Fruit fly (Drosophila melanogaster) whole organism, adult: ENCODE measurements around the gene Tep3.
A peak's percentile ranks its signal among the peaks of the same experiment; 100 is the strongest.

Experiments used
- CG11617 ChIP-seq: fragments of 200-800 bp; sonication (Bioruptor generic); optimal IDR thresholded peaks from 2 replicates; lab custom pipeline; 2017; ENCODE audit warnings: mild to moderate bottlenecking, missing biosample characterization, missing genetic modification reagents, missing genetic modification characterization
- CG12768 ChIP-seq: fragments of 200-800 bp; sonication (Bioruptor generic); optimal IDR thresholded peaks from 2 replicates; lab custom pipeline; 2017; ENCODE audit warnings: missing biosample characterization, missing genetic modification characterization, mild to moderate bottlenecking, moderate library complexity, missing genetic modification reagents
- CG14711 ChIP-seq: fragments of 200-800 bp; sonication (Bioruptor generic); optimal IDR thresholded peaks from 2 replicates; lab custom pipeline; 2018; ENCODE audit warnings: missing biosample characterization, mild to moderate bottlenecking, missing genetic modification characterization, moderate library complexity
- CG1620 ChIP-seq: fragments of 200-800 bp; sonication (Bioruptor generic); optimal IDR thresholded peaks from 2 replicates; lab custom pipeline; 2016; ENCODE audit warnings: missing biosample characterization, missing genetic modification characterization
- CG33017 ChIP-seq: fragments of 200-800 bp; sonication (Bioruptor generic); optimal IDR thresholded peaks from 2 replicates; lab custom pipeline; 2018; ENCODE audit warnings: missing biosample characterization, mild to moderate bottlenecking, missing genetic modification characterization, moderate library complexity
- CG5204 ChIP-seq: fragments of 200-800 bp; sonication (Bioruptor generic); optimal IDR thresholded peaks from 2 replicates; lab custom pipeline; 2016; ENCODE audit warnings: missing biosample characterization, missing genetic modification characterization
- CG7045 ChIP-seq: fragments of 200-800 bp; sonication (Bioruptor generic); optimal IDR thresholded peaks from 2 replicates; lab custom pipeline; 2017; ENCODE audit warnings: missing biosample characterization, mild to moderate bottlenecking, missing genetic modification characterization
- CG7101 ChIP-seq: fragments of 200-800 bp; sonication (Bioruptor generic); optimal IDR thresholded peaks from 2 replicates; lab custom pipeline; 2018; ENCODE audit warnings: missing biosample characterization, mild to moderate bottlenecking, missing genetic modification characterization, moderate library complexity
- Clk ChIP-seq: fragments of 200-800 bp; sonication (Bioruptor generic); optimal IDR thresholded peaks from 2 replicates; lab custom pipeline; 2017; ENCODE audit warnings: missing biosample characterization, missing genetic modification characterization
- Crg-1 ChIP-seq: fragments of 200-800 bp; sonication (Bioruptor generic); optimal IDR thresholded peaks from 2 replicates; lab custom pipeline; 2016; ENCODE audit warnings: missing biosample characterization, missing genetic modification characterization
- Hr96 ChIP-seq: fragments of 200-800 bp; sonication (Bioruptor generic); optimal IDR thresholded peaks from 2 replicates; lab custom pipeline; 2016; ENCODE audit warnings: missing biosample characterization, missing genetic modification characterization
- Mnt ChIP-seq: fragments of 200-800 bp; sonication (Bioruptor generic); optimal IDR thresholded peaks from 2 replicates; lab custom pipeline; 2016; ENCODE audit warnings: missing biosample characterization, mild to moderate bottlenecking, missing genetic modification characterization
- bab1 ChIP-seq: fragments of 200-800 bp; sonication (Bioruptor generic); optimal IDR thresholded peaks from 3 replicates; lab custom pipeline; 2019; ENCODE audit warnings: missing biosample characterization, mild to moderate bottlenecking, missing genetic modification characterization, moderate library complexity
- cic ChIP-seq: fragments of 200-800 bp; sonication (Bioruptor generic); optimal IDR thresholded peaks from 2 replicates; lab custom pipeline; 2017; ENCODE audit warnings: missing biosample characterization, mild to moderate bottlenecking, missing genetic modification characterization, moderate library complexity
- cnc ChIP-seq, 2 experiments: fragments of >200 bp; optimal IDR thresholded peaks; 2 replicates each; lab custom pipeline; 2017
- kay ChIP-seq: fragments of 200-800 bp; sonication (Bioruptor generic); peaks from one replicate; lab custom pipeline; 2016; ENCODE audit warnings: missing biosample characterization, missing genetic modification characterization, borderline replicate concordance
- ovo ChIP-seq: fragments of 200-800 bp; sonication (Bioruptor generic); optimal IDR thresholded peaks from 2 replicates; lab custom pipeline; 2016; ENCODE audit warnings: missing biosample characterization, missing genetic modification characterization
- pad ChIP-seq: fragments of 200-800 bp; sonication (Bioruptor generic); optimal IDR thresholded peaks from 3 replicates; lab custom pipeline; 2017; ENCODE audit warnings: missing biosample characterization, missing genetic modification characterization, mild to moderate bottlenecking, moderate library complexity, missing genetic modification reagents
- tj ChIP-seq: fragments of 200-800 bp; sonication (Bioruptor generic); optimal IDR thresholded peaks from 3 replicates; lab custom pipeline; 2017; ENCODE audit warnings: missing biosample characterization, mild to moderate bottlenecking, missing genetic modification characterization, moderate library complexity
- toe ChIP-seq: fragments of 200-800 bp; sonication (Bioruptor generic); optimal IDR thresholded peaks from 2 replicates; lab custom pipeline; 2016; ENCODE audit warnings: missing biosample characterization, missing genetic modification characterization

Tep3 gene

DNA sequence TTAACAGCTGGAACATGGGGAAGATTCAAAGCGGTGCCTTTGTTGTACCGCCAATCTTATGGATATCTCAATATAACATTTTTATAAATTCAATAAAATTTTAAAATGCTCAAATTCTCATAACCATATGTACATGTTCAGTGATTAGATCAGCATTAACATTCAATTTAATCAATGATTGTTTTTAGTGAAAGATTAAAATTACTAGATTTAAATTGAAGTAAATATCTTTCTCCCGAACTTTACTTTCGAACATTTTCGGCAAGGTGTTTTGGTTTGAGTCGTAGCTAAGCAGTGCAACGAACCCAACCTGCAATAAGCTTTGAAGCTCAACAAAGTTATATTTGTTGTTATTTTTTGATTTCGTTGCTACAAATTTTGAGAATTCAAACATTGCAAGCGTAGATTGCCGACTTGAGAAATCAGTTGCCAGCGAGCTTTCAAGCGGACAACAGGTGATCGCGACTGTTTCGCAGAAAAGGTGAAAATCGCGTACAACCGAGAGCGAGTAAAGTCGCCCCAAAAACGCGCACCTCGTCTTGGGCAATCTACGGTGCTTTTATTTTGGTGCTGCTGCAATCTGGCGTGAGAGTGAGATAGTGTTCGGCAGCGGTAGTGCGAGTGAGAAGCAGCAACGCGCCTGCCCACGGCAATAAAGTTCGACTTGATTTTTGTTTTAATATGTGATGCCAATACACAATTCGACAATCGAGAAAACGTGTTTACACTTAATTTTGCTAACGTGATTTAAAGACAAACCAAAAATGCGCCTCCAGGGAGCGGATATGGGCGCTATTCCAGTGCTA lies at the start of gene Tep3:
Gene Tep3 (plus strand): TSS at position 423 of the 806 bp plus-strand sequence.
- TF ChIP-seq cnc (optimal IDR thresholded peaks at IDR 0.05; lab: Kevin White, UChicago) (no peak), CG7101 (tag; lab: Kevin White, UChicago) (peak; percentile 40), CG12768 (GFP tag; lab: Kevin White, UChicago) (no peak), CG1620 (GFP tag; lab: Kevin White, UChicago) (no peak), toe (GFP tag; lab: Kevin White, UChicago) (peak; percentile 58), Hr96 (GFP tag; lab: Kevin White, UChicago) (peak; percentile 7), bab1 (GFP tag; lab: Kevin White, UChicago) (peak; percentile 73), CG11617 (GFP tag; lab: Kevin White, UChicago) (no peak), Mnt (no peak), CG33017 (peak; percentile 26), CG7045 (GFP tag; lab: Kevin White, UChicago) (peak; percentile 56), kay (peak; percentile 72), Crg-1 (GFP tag; lab: Kevin White, UChicago) (no peak), tj (GFP tag; lab: Kevin White, UChicago) (no peak), cic (GFP tag; lab: Kevin White, UChicago) (no peak), CG5204 (GFP tag; lab: Kevin White, UChicago) (peak; percentile 6), CG14711 (tag; lab: Kevin White, UChicago) (peak; percentile 59), pad (peak; percentile 28), ovo (GFP tag; lab: Kevin White, UChicago) (no peak), Clk (GFP tag; lab: Kevin White, UChicago) (no peak)

DNA sequence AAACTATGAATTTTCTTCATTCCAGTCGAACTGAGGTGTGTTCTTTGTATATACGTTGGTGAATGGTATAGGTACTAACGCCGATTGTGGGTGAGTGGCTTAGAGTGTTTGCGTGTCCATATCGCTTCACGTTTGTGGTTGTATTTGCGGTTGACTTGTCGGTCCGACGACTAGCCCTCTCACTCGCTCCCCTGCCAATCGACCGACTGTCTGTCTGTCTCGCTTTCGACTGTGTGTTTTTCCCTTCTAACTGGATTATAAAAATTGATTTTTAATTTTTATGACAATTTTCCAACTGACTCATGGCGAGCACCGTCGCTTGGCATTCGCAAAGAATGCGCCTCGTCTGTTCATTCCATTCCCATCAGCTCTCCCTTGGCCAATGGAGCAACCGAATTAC lies 43.0 kb upstream of the Tep3 start:
- TF ChIP-seq CG7045 (GFP tag; lab: Kevin White, UChicago) (no peak), pad (peak; percentile 54)

DNA sequence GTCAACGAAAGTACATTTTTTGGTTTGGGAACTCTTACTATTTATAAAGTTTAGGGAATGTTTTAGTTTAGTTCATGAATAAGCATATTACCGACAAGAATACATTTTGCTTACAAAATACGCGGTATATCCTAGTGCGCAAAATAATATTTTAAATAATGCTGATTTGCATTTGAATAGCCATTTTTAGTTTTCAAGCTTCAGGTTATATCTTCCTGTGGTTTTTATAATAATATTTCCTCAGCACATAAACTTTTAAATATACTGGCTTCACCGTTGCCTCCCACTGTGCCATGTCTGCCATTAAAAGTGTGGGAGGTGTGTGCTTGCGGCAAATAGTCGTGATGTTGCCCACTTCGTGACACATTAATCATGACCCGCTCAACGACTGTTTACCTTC lies 42.5 kb upstream of the Tep3 start:
- TF ChIP-seq bab1 (GFP tag; lab: Kevin White, UChicago) (no peak), cic (GFP tag; lab: Kevin White, UChicago) (no peak), toe (GFP tag; lab: Kevin White, UChicago) (no peak), CG1620 (GFP tag; lab: Kevin White, UChicago) (no peak), tj (GFP tag; lab: Kevin White, UChicago) (no peak), Hr96 (GFP tag; lab: Kevin White, UChicago) (no peak), Mnt (no peak), Crg-1 (GFP tag; lab: Kevin White, UChicago) (no peak), ovo (GFP tag; lab: Kevin White, UChicago) (no peak), Clk (GFP tag; lab: Kevin White, UChicago) (no peak), kay (no peak), CG11617 (GFP tag; lab: Kevin White, UChicago) (no peak), CG14711 (tag; lab: Kevin White, UChicago) (no peak), CG5204 (GFP tag; lab: Kevin White, UChicago) (no peak), CG12768 (GFP tag; lab: Kevin White, UChicago) (no peak), CG7101 (tag; lab: Kevin White, UChicago) (no peak), pad (no peak), CG33017 (no peak), CG7045 (GFP tag; lab: Kevin White, UChicago) (no peak), cnc (optimal IDR thresholded peaks at IDR 0.05; lab: Kevin White, UChicago) (no peak)

DNA sequence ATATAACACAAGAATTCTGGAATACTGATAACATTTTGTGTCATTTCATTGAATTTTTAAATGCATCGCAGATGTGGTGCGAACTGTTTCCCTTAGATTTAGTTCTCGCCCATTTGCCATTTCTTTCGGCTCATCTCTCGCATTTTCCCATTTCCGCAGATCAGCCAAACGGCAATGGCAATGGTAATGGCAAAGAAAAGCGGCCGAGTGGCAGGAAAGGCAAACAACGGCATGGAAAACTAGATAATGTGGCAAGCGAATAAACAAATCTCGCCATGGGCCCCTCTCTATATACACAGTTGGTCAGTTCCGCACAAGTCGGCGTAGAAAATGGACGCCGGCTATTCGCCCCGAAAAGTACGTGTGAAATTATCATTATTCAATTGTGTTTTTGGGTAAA lies 36.9 kb upstream of the Tep3 start, which contains the start of gene Myo28B1:
Gene Myo28B1 (plus strand): TSS at position 301 of the 400 bp plus-strand sequence.
- no peak for TF ChIP-seq cnc (optimal IDR thresholded peaks at IDR 0.05; lab: Kevin White, UChicago)
- TF ChIP-seq bab1 (GFP tag; lab: Kevin White, UChicago) = no peak
- no peak for TF ChIP-seq CG1620 (GFP tag; lab: Kevin White, UChicago)
- no peak for TF ChIP-seq CG7045 (GFP tag; lab: Kevin White, UChicago)
- TF ChIP-seq kay = no peak
- no peak for TF ChIP-seq CG33017
- no peak for TF ChIP-seq ovo (GFP tag; lab: Kevin White, UChicago)
- no peak for TF ChIP-seq cic (GFP tag; lab: Kevin White, UChicago)

DNA sequence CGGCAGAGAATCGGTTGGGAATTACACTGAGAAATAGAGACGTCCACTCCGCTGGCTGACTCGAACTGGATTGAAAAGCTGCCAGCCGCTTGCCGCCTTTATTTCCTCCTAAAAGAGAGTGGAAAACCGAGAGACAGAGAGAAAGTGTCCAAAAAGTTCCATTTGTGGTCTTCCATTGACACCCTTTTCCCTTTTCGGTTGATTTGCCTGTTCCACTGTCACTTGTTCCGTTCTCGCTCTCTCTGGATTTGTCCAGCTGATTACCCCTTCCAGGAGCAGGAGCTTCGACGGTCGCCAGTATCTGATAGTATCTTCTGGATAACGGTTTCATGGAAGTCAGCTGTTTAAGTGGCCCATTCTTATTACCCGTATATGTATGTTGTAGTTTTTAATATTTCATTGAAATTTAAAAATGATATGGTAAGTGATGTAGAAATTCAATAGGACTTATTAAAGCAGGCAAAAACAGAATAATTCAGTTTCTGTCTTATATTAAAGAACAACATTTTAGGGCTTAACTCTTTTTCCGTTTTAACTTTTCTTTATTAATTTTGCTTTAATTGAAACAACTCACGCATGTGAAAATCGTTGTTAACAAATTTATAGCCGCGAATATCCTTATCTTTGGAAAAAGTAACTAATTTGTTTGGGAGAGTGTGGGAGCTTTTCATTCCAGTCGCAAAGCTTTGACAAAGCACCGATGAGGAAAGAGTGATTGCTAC lies 27.4 kb upstream of the Tep3 start, which contains the start of gene Slob:
Gene Slob (minus strand): TSS at position 51 of the 722 bp plus-strand sequence.
- TF ChIP-seq toe (GFP tag; lab: Kevin White, UChicago) = no peak
- no peak for TF ChIP-seq Hr96 (GFP tag; lab: Kevin White, UChicago)
- peak; percentile 22 for TF ChIP-seq CG7045 (GFP tag; lab: Kevin White, UChicago)

DNA sequence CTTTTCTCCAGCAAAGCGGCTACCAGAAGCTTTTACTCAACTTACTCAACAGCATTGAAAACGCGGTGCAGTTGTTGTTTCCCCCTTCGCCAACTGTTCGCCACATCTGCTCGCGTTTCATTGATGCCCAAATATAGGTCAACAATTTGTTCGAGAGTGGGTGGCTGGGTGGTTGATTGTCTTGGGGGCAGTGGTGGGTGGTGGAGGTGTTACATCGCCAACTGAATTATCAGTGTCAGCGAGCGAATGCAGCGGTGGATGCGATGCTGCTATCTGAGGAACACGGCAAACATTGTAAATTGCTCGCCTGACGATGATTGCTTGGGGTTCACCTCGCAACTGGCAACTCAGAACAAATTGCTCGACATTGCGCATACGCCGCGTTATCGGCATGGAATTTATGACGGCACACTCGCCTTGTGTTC lies 26.8 kb upstream of the Tep3 start:
- TF ChIP-seq cic (GFP tag; lab: Kevin White, UChicago) (peak; percentile 49), ovo (GFP tag; lab: Kevin White, UChicago) (no peak), CG11617 (GFP tag; lab: Kevin White, UChicago) (no peak), CG7045 (GFP tag; lab: Kevin White, UChicago) (no peak), Mnt (no peak)
